Fruit fly (Drosophila melanogaster) whole organism, prepupa: ENCODE results near the gene Obp99a.

Source experiments
- CG10631 ChIP-seq: fragments of 200-800 bp; sonication (Bioruptor generic); optimal IDR thresholded peaks from 2 replicates; lab custom pipeline; 2016; ENCODE audit warnings: missing biosample characterization, missing genetic modification characterization
- CG34406 ChIP-seq: fragments of 200-800 bp; sonication (Bioruptor generic); optimal IDR thresholded peaks from 3 replicates; lab custom pipeline; 2016; ENCODE audit warnings: missing biosample characterization, missing genetic modification characterization
- CG6276 ChIP-seq: fragments of 200-800 bp; sonication (Bioruptor generic); optimal IDR thresholded peaks from 2 replicates; lab custom pipeline; 2017; ENCODE audit warnings: missing biosample characterization, mild to moderate bottlenecking, missing genetic modification characterization
- CG6854 ChIP-seq: fragments of 200-800 bp; sonication (Bioruptor generic); optimal IDR thresholded peaks from 2 replicates; lab custom pipeline; 2017; ENCODE audit warnings: missing biosample characterization, mild to moderate bottlenecking, missing genetic modification characterization
- Eip78C ChIP-seq: fragments of 200-800 bp; sonication (Bioruptor generic); peaks from one replicate; lab custom pipeline; 2016; ENCODE audit warnings: missing biosample characterization, missing genetic modification characterization
- Ets21C ChIP-seq: fragments of 200-800 bp; sonication (Bioruptor generic); optimal IDR thresholded peaks from 3 replicates; lab custom pipeline; 2016; ENCODE audit warnings: missing biosample characterization, missing genetic modification characterization
- Gug ChIP-seq: fragments of 200-800 bp; sonication (Bioruptor generic); IDR thresholded peaks from 2 replicates; pipeline ENCODE4 v1.3.6; 2022; ENCODE audit warnings: missing biosample characterization, missing genetic modification characterization
- Sox102F ChIP-seq: fragments of 200-800 bp; sonication (Bioruptor generic); optimal IDR thresholded peaks from 2 replicates; lab custom pipeline; 2016; ENCODE audit warnings: missing biosample characterization, mild to moderate bottlenecking, missing genetic modification characterization
- dsx ChIP-seq: fragments of 200-800 bp; optimal IDR thresholded peaks from 3 replicates; lab custom pipeline; 2019; ENCODE audit warnings: missing biosample characterization, mild to moderate bottlenecking, missing genetic modification characterization, moderate library complexity; ENCODE audit not compliant: poor library complexity, severe bottlenecking
- net ChIP-seq: fragments of 200-800 bp; sonication (Bioruptor generic); optimal IDR thresholded peaks from 3 replicates; lab custom pipeline; 2016; ENCODE audit warnings: missing biosample characterization, missing genetic modification characterization

DNA sequence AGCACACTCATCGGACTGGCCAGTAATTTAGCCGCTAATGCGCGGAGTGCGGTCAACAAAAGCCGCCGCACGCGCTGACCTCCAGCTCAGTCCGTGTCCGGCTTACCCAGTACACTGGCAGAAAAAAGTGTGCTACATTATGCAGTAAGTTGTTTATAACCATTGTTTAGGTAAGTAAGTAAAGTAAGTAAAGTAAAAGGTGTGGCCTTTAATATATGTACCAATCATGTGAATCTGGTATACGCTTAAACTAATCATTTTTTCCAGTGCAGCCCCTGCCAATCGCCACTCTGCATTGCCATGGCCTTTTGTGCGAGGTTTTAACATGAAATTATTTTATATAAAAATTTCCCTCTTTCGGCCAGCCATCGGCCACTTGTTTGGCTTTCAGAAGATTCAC lies 40.0 kb downstream of the Obp99a start:
- TF ChIP-seq CG10631 (GFP tag; lab: Kevin White, UChicago): no peak
- no peak for TF ChIP-seq Sox102F
- peak; percentile 13 for TF ChIP-seq Eip78C (GFP tag; lab: Kevin White, UChicago)
- TF ChIP-seq CG6854 (GFP tag; lab: Kevin White, UChicago): no peak
- no peak for TF ChIP-seq CG34406 (GFP tag; lab: Kevin White, UChicago)
- no peak for TF ChIP-seq dsx (GFP tag; lab: Kevin White, UChicago)
- no peak for TF ChIP-seq Ets21C (GFP tag; lab: Kevin White, UChicago)
- TF ChIP-seq net (GFP tag; lab: Kevin White, UChicago): no peak
- no peak for TF ChIP-seq Gug
- TF ChIP-seq CG6276 (GFP tag; lab: Kevin White, UChicago): no peak
